In the genomic region with DNA sequence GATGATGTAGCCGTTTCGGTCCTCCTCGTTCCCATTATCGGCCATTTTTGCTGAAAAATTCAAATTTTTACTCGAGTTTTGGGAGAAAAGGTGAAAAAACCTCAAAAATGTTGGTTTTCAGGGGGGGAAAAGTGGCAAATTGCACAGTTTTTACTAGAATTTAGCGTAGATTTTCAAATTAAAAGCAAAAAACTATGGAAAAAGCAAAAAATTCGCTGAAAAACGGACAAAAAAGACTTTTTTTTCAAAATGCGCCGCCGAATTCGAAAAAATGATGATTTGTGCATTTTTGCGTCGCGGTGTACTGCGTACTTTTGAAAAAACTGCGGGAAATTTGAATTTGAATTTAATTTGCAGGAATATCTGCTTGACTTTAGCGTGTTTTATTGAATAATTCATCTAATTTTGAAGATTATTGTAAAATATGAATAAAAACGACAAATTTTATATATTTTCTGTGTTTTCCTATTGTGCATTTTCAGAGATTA, we compare ENCODE assay signal across 3 worm cellular contexts.
A peak's percentile ranks its signal among the peaks of the same experiment; 100 is the strongest.
TF ChIP-seq lines count a peak whose summit lies in the region.

A gene (minus strand): TSS at position 51 of the 488 bp plus-strand sequence.

TF ChIP-seq in whole organism, L1 larva, 84 proteins besides CTCF, POLR2A, EP300 and RAD21:
- TF ChIP-seq nhr-85 (tag; lab: Kevin White, UChicago) (peak; percentile 65), mab-9 (GFP tag; IDR thresholded peaks at IDR 0.05; lab: Robert Waterston, UW) (no peak), efl-1 (optimal IDR thresholded peaks at IDR 0.05; lab: Kevin White, UChicago) (peak in 1 of 2 experiments; percentile 88), efl-1 (GFP tag; optimal IDR thresholded peaks at IDR 0.05 in 1 of 2; lab: Kevin White, UChicago) (peak in 1 of 2 experiments; percentile 62), ceh-82 (tag; optimal IDR thresholded peaks at IDR 0.05; lab: Kevin White, UChicago) (no peak), dpl-1 (GFP tag; optimal IDR thresholded peaks at IDR 0.05; lab: Kevin White, UChicago) (no peak), unc-62 (GFP tag; optimal IDR thresholded peaks at IDR 0.05; lab: Kevin White, UChicago) (no peak), lin-13 (GFP tag; optimal IDR thresholded peaks at IDR 0.05; lab: Kevin White, UChicago) (no peak), isw-1 (GFP tag; IDR thresholded peaks at IDR 0.05; lab: Robert Waterston, UW) (no peak), nhr-71 (tag; optimal IDR thresholded peaks at IDR 0.05; lab: Kevin White, UChicago) (no peak), mep-1 (tag; optimal IDR thresholded peaks at IDR 0.05; lab: Kevin White, UChicago) (no peak), elt-3 (tag; optimal IDR thresholded peaks at IDR 0.05; lab: Kevin White, UChicago) (no peak), nhr-19 (GFP tag; conservative IDR thresholded peaks at IDR 0.05; lab: Robert Waterston, UW) (no peak)

TF ChIP-seq in whole organism, mixed stage, embryonic, 35 proteins besides CTCF, POLR2A, EP300 and RAD21:
- TF ChIP-seq lin-13 (tag; optimal IDR thresholded peaks at IDR 0.05; lab: Kevin White, UChicago) (peak; percentile 16), drap-1 (GFP tag; optimal IDR thresholded peaks at IDR 0.05; lab: Kevin White, UChicago) (no peak)

TF ChIP-seq in whole organism, young adult, 124 proteins besides CTCF, POLR2A, EP300 and RAD21:
- no peak for TF ChIP-seq ekl-4 (GFP tag; IDR thresholded peaks at IDR 0.05; lab: Robert Waterston, UW)
- TF ChIP-seq lin-54 (GFP tag; optimal IDR thresholded peaks at IDR 0.05; lab: Kevin White, UChicago) = peak; percentile 54
- TF ChIP-seq Y95B8A.8 (GFP tag; IDR thresholded peaks at IDR 0.05; lab: Robert Waterston, UW) = no peak
- peak; percentile 27 for TF ChIP-seq efl-1 (GFP tag; optimal IDR thresholded peaks at IDR 0.05; lab: Kevin White, UChicago)
